Worm (Caenorhabditis elegans): ENCODE results near the gene htp-2.

ce11 chrIV:6443018-6443417 is 23.7 kb downstream of the htp-2 start:
- no peak for TF ChIP-seq T22C8.4 (GFP tag; IDR thresholded peaks at IDR 0.05)
- no peak for TF ChIP-seq flt-1 (GFP tag; IDR thresholded peaks at IDR 0.05)
- TF ChIP-seq ref-1 (GFP tag; conservative IDR thresholded peaks at IDR 0.05): no peak
- no peak for TF ChIP-seq ztf-29 (GFP tag; IDR thresholded peaks at IDR 0.05)
- no peak for TF ChIP-seq med-1 (GFP tag; optimal IDR thresholded peaks at IDR 0.05; ENCODE audit: insufficient read depth)
- TF ChIP-seq tab-1 (GFP tag; IDR thresholded peaks at IDR 0.05): no peak
